Worm (Caenorhabditis elegans) whole organism, young adult: ENCODE results near the gene vhp-1.

Experiments
- K11D2.4 ChIP-seq: fragments of 200-800 bp; sonication (Bioruptor generic); IDR thresholded peaks from 2 replicates; pipeline ENCODE4 v1.3.6; 2022; ENCODE audit warnings: missing genetic modification reagents, missing genetic modification characterization, missing compliant biosample characterization
- aptf-3 ChIP-seq: fragments of 200-800 bp; sonication (Bioruptor generic); IDR thresholded peaks from 2 replicates; pipeline ENCODE4 v1.3.6; 2022; ENCODE audit warnings: missing genetic modification characterization, missing compliant biosample characterization
- chd-7 ChIP-seq: sonication (generic microtip); optimal IDR thresholded peaks from 2 replicates; lab custom pipeline; 2016; ENCODE audit warnings: mild to moderate bottlenecking, missing genetic modification characterization, moderate library complexity, missing compliant biosample characterization
- efl-1 ChIP-seq: fragments of 150-350 bp; optimal IDR thresholded peaks from 2 replicates; lab custom pipeline; 2014; ENCODE audit warnings: missing biosample characterization, missing genetic modification reagents, missing genetic modification characterization
- hsf-1 ChIP-seq: fragments of 200-800 bp; sonication (Bioruptor generic); IDR thresholded peaks from 2 replicates; pipeline ENCODE4 v1.3.6; 2022; ENCODE audit warnings: missing genetic modification reagents, missing genetic modification characterization, missing compliant biosample characterization
- lin-26 ChIP-seq: fragments of 200-800 bp; sonication (Bioruptor generic); IDR thresholded peaks from 2 replicates; pipeline ENCODE4 v1.3.6; 2022; ENCODE audit warnings: missing genetic modification reagents, missing genetic modification characterization, missing compliant biosample characterization
- pha-4 ChIP-seq: fragments of 150-350 bp; sonication (generic microtip); optimal IDR thresholded peaks from 2 replicates; lab custom pipeline; 2014; ENCODE audit warnings: missing biosample characterization, missing genetic modification reagents, missing genetic modification characterization
- repo-1 ChIP-seq: sonication (generic microtip); optimal IDR thresholded peaks from 2 replicates; lab custom pipeline; 2017; ENCODE audit warnings: mild to moderate bottlenecking, missing genetic modification characterization, missing compliant biosample characterization
- snpc-4 ChIP-seq, 5 experiments: fragments of 150-350 bp in 1 of 5; sonication (generic microtip) in 4 of 5; optimal IDR thresholded peaks; 2 replicates each; lab custom pipeline; 2014 to 2018; ENCODE audit warnings: missing genetic modification characterization in 5 of 5, missing biosample characterization in 3 of 5, antibody characterized with exemption in 2 of 5, mild to moderate bottlenecking in 2 of 5, missing compliant biosample characterization in 2 of 5, missing genotype in 2 of 5, moderate library complexity in 2 of 5, missing genetic modification reagents in 1 of 5
- unc-62 ChIP-seq: fragments of 150-350 bp; optimal IDR thresholded peaks from 2 replicates; lab custom pipeline; 2014; ENCODE audit warnings: missing biosample characterization, missing genetic modification reagents, missing genetic modification characterization
- zfh-2 ChIP-seq: fragments of 200-800 bp; sonication (Bioruptor generic); conservative IDR thresholded peaks from 2 replicates; pipeline ENCODE4 v1.3.6; 2022; ENCODE audit warnings: missing genetic modification reagents, missing genetic modification characterization, missing compliant biosample characterization

ce11 chrII:5305121-5305520 is 18.0 kb upstream of the vhp-1 start:
- TF ChIP-seq hsf-1 (GFP tag; lab: Robert Waterston, UW) = no peak
- TF ChIP-seq efl-1 (GFP tag; lab: Kevin White, UChicago) = no peak
- TF ChIP-seq snpc-4 (GFP tag; optimal IDR thresholded peaks at IDR 0.05; lab: Kevin White, UChicago) = no peak
- no peak for TF ChIP-seq snpc-4 (tag; optimal IDR thresholded peaks at IDR 0.05; lab: Kevin White, UChicago)
- no peak for TF ChIP-seq repo-1 (tag; lab: Kevin White, UChicago)
- no peak for TF ChIP-seq aptf-3 (GFP tag; lab: Robert Waterston, UW)
- no peak for TF ChIP-seq zfh-2 (GFP tag; lab: Robert Waterston, UW)
- no peak for TF ChIP-seq K11D2.4
- TF ChIP-seq lin-26 (GFP tag; lab: Robert Waterston, UW) = no peak
- TF ChIP-seq chd-7 (tag; lab: Kevin White, UChicago) = no peak
- no peak for TF ChIP-seq pha-4
- no peak for TF ChIP-seq unc-62 (GFP tag; lab: Kevin White, UChicago)
